Fruit fly (Drosophila melanogaster) whole organism, prepupa: ENCODE data around the gene CG13693.

Experiments used
- CG10669 ChIP-seq: fragments of 200-800 bp; sonication (Bioruptor generic); optimal IDR thresholded peaks from 3 replicates; lab custom pipeline; 2018; ENCODE audit warnings: missing biosample characterization, mild to moderate bottlenecking, missing genetic modification characterization, moderate library complexity
- CG11902 ChIP-seq: fragments of 200-800 bp; sonication (Bioruptor generic); optimal IDR thresholded peaks from 3 replicates; lab custom pipeline; 2016; ENCODE audit warnings: missing biosample characterization, missing genetic modification characterization
- CG16779 ChIP-seq: fragments of 200-800 bp; sonication (Bioruptor generic); optimal IDR thresholded peaks from 3 replicates; lab custom pipeline; 2017; ENCODE audit warnings: missing biosample characterization, mild to moderate bottlenecking, missing genetic modification characterization
- CG3032 ChIP-seq: fragments of 200-800 bp; optimal IDR thresholded peaks from 2 replicates; lab custom pipeline; 2019; ENCODE audit warnings: missing biosample characterization, mild to moderate bottlenecking, missing genetic modification characterization, moderate library complexity
- CG31627 ChIP-seq: fragments of 200-800 bp; sonication (Bioruptor generic); optimal IDR thresholded peaks from 3 replicates; lab custom pipeline; 2016; ENCODE audit warnings: missing biosample characterization, missing genetic modification characterization
- CG32006 ChIP-seq: fragments of 200-800 bp; sonication (Bioruptor generic); optimal IDR thresholded peaks from 3 replicates; lab custom pipeline; 2017; ENCODE audit warnings: missing biosample characterization, mild to moderate bottlenecking, missing genetic modification characterization
- CG34406 ChIP-seq: fragments of 200-800 bp; sonication (Bioruptor generic); optimal IDR thresholded peaks from 3 replicates; lab custom pipeline; 2016; ENCODE audit warnings: missing biosample characterization, missing genetic modification characterization
- CG3919 ChIP-seq: fragments of 200-800 bp; sonication (Bioruptor generic); optimal IDR thresholded peaks from 3 replicates; lab custom pipeline; 2016; ENCODE audit warnings: missing biosample characterization, missing genetic modification characterization
- CG6854 ChIP-seq: fragments of 200-800 bp; sonication (Bioruptor generic); optimal IDR thresholded peaks from 2 replicates; lab custom pipeline; 2017; ENCODE audit warnings: missing biosample characterization, mild to moderate bottlenecking, missing genetic modification characterization
- CG7368 ChIP-seq: fragments of 200-800 bp; sonication (Bioruptor generic); optimal IDR thresholded peaks from 3 replicates; lab custom pipeline; 2016; ENCODE audit warnings: missing biosample characterization, missing genetic modification characterization
- CG8119 ChIP-seq: fragments of 200-800 bp; sonication (Bioruptor generic); IDR thresholded peaks from 3 replicates; pipeline ENCODE4 v1.3.6; 2022; ENCODE audit warnings: missing biosample characterization, missing genetic modification characterization
- CG8632 ChIP-seq: fragments of 200-800 bp; sonication (Bioruptor generic); optimal IDR thresholded peaks from 3 replicates; lab custom pipeline; 2016; ENCODE audit warnings: missing biosample characterization, missing genetic modification characterization
- Eip75B ChIP-seq: fragments of 200-800 bp; sonication (Bioruptor generic); optimal IDR thresholded peaks from 3 replicates; lab custom pipeline; 2016; ENCODE audit warnings: missing biosample characterization, missing genetic modification characterization
- Eip78C ChIP-seq: fragments of 200-800 bp; sonication (Bioruptor generic); peaks from one replicate; lab custom pipeline; 2016; ENCODE audit warnings: missing biosample characterization, missing genetic modification characterization
- Ets21C ChIP-seq: fragments of 200-800 bp; sonication (Bioruptor generic); optimal IDR thresholded peaks from 3 replicates; lab custom pipeline; 2016; ENCODE audit warnings: missing biosample characterization, missing genetic modification characterization
- Ets96B ChIP-seq: fragments of 200-800 bp; optimal IDR thresholded peaks from 2 replicates; lab custom pipeline; 2019; ENCODE audit warnings: missing biosample characterization, mild to moderate bottlenecking, missing genetic modification characterization, moderate library complexity
- Gug ChIP-seq: fragments of 200-800 bp; sonication (Bioruptor generic); IDR thresholded peaks from 2 replicates; pipeline ENCODE4 v1.3.6; 2022; ENCODE audit warnings: missing biosample characterization, missing genetic modification characterization
- Hr4 ChIP-seq: fragments of 200-800 bp; sonication (Bioruptor generic); optimal IDR thresholded peaks from 3 replicates; lab custom pipeline; 2016; ENCODE audit warnings: missing biosample characterization, missing genetic modification characterization
- Met ChIP-seq: fragments of 200-800 bp; sonication (Bioruptor generic); optimal IDR thresholded peaks from 3 replicates; lab custom pipeline; 2016; ENCODE audit warnings: missing biosample characterization, missing genetic modification characterization
- OdsH ChIP-seq: fragments of 200-800 bp; sonication (Bioruptor generic); optimal IDR thresholded peaks from 3 replicates; lab custom pipeline; 2016; ENCODE audit warnings: missing biosample characterization, missing genetic modification characterization
- Sox102F ChIP-seq: fragments of 200-800 bp; sonication (Bioruptor generic); optimal IDR thresholded peaks from 2 replicates; lab custom pipeline; 2016; ENCODE audit warnings: missing biosample characterization, mild to moderate bottlenecking, missing genetic modification characterization
- Sox14 ChIP-seq: fragments of 200-800 bp; sonication (Bioruptor generic); optimal IDR thresholded peaks from 3 replicates; lab custom pipeline; 2016; ENCODE audit warnings: missing biosample characterization, missing genetic modification characterization
- Sox15 ChIP-seq: fragments of 200-800 bp; sonication (Bioruptor generic); optimal IDR thresholded peaks from 3 replicates; lab custom pipeline; 2016; ENCODE audit warnings: missing biosample characterization, missing genetic modification characterization
- acj6 ChIP-seq: fragments of 200-800 bp; sonication (Bioruptor generic); optimal IDR thresholded peaks from 3 replicates; lab custom pipeline; 2016; ENCODE audit warnings: missing biosample characterization, missing genetic modification characterization
- cyc ChIP-seq: fragments of 200-800 bp; sonication (Bioruptor generic); optimal IDR thresholded peaks from 3 replicates; lab custom pipeline; 2016; ENCODE audit warnings: missing biosample characterization, missing genetic modification characterization
- dac ChIP-seq: fragments of 200-800 bp; sonication (Bioruptor generic); optimal IDR thresholded peaks from 2 replicates; lab custom pipeline; 2017; ENCODE audit warnings: missing biosample characterization, mild to moderate bottlenecking, missing genetic modification characterization
- dsx ChIP-seq: fragments of 200-800 bp; optimal IDR thresholded peaks from 3 replicates; lab custom pipeline; 2019; ENCODE audit warnings: missing biosample characterization, mild to moderate bottlenecking, missing genetic modification characterization, moderate library complexity; ENCODE audit not compliant: poor library complexity, severe bottlenecking
- eg ChIP-seq: fragments of 200-800 bp; sonication (Bioruptor generic); IDR thresholded peaks from 3 replicates; pipeline ENCODE4 v1.3.6; 2022; ENCODE audit warnings: missing biosample characterization, missing genetic modification characterization
- esn ChIP-seq: fragments of 200-800 bp; sonication (Bioruptor generic); optimal IDR thresholded peaks from 2 replicates; lab custom pipeline; 2016; ENCODE audit warnings: missing biosample characterization, mild to moderate bottlenecking, missing genetic modification characterization, moderate library complexity
- fd59A ChIP-seq: fragments of 200-800 bp; sonication (Bioruptor generic); optimal IDR thresholded peaks from 2 replicates; lab custom pipeline; 2017; ENCODE audit warnings: missing biosample characterization, mild to moderate bottlenecking, missing genetic modification characterization, missing genetic modification reagents
- fd85E ChIP-seq: fragments of 200-800 bp; sonication (Bioruptor generic); optimal IDR thresholded peaks from 3 replicates; lab custom pipeline; 2016; ENCODE audit warnings: missing biosample characterization, missing genetic modification characterization
- fkh ChIP-seq: fragments of 200-800 bp; sonication (Bioruptor generic); optimal IDR thresholded peaks from 3 replicates; lab custom pipeline; 2017; ENCODE audit warnings: missing biosample characterization, mild to moderate bottlenecking, missing genetic modification characterization, moderate library complexity
- lz ChIP-seq: fragments of 200-800 bp; sonication (Bioruptor generic); optimal IDR thresholded peaks from 3 replicates; lab custom pipeline; 2016; ENCODE audit warnings: missing biosample characterization, missing genetic modification characterization
- net ChIP-seq: fragments of 200-800 bp; sonication (Bioruptor generic); optimal IDR thresholded peaks from 3 replicates; lab custom pipeline; 2016; ENCODE audit warnings: missing biosample characterization, missing genetic modification characterization
- pdm3 ChIP-seq: fragments of 200-800 bp; sonication (Bioruptor generic); optimal IDR thresholded peaks from 3 replicates; lab custom pipeline; 2016; ENCODE audit warnings: missing biosample characterization, missing genetic modification characterization
- salr ChIP-seq, 2 experiments: fragments of 200-800 bp; sonication (Bioruptor generic); optimal IDR thresholded peaks; 3 replicates each; lab custom pipeline; 2016 to 2018; ENCODE audit warnings: missing biosample characterization in 2 of 2, missing genetic modification characterization in 2 of 2, mild to moderate bottlenecking in 1 of 2
- ss ChIP-seq, 2 experiments: fragments of 200-800 bp; sonication (Bioruptor generic); optimal IDR thresholded peaks; 2 replicates in 1 of 2; 3 replicates in 1 of 2; lab custom pipeline; 2017 to 2018; ENCODE audit warnings: mild to moderate bottlenecking in 2 of 2, missing biosample characterization in 2 of 2, missing genetic modification characterization in 2 of 2, moderate library complexity in 1 of 2
- svp ChIP-seq: fragments of 200-800 bp; sonication (Bioruptor generic); peaks from one replicate; lab custom pipeline; 2016; ENCODE audit warnings: missing biosample characterization, missing genetic modification characterization
- topi ChIP-seq: fragments of 200-800 bp; sonication (Bioruptor generic); optimal IDR thresholded peaks from 3 replicates; lab custom pipeline; 2016; ENCODE audit warnings: missing biosample characterization, missing genetic modification characterization
- vri ChIP-seq: fragments of 200-800 bp; sonication (Bioruptor generic); optimal IDR thresholded peaks from 3 replicates; lab custom pipeline; 2016; ENCODE audit warnings: missing biosample characterization, mild to moderate bottlenecking, missing genetic modification characterization

Gene CG13693

dm6 chr2L:271553-271952 is 39.3 kb downstream of the CG13693 start, which contains the start of gene Dus1:
Gene Dus1, minus strand, starts transcription at chr2L:271744.
- TF ChIP-seq fd85E (GFP tag; lab: Kevin White, UChicago) (no peak), eg (GFP tag; lab: Robert Waterston, UW) (no peak), fd59A (GFP tag; lab: Kevin White, UChicago) (no peak), fkh (GFP tag; lab: Kevin White, UChicago) (no peak), Eip78C (peak; percentile 40), dsx (GFP tag; lab: Kevin White, UChicago) (no peak), Sox102F (GFP tag; lab: Kevin White, UChicago) (no peak), dac (no peak), CG3919 (no peak)

dm6 chr2L:273603-274002 is 41.3 kb downstream of the CG13693 start, which contains the start of the genes mbm and CG11555:
Gene mbm, minus strand, starts transcription at chr2L:273715.
Gene CG11555, plus strand, starts transcription at chr2L:273836.
- TF ChIP-seq CG7368 (GFP tag; lab: Kevin White, UChicago) (no peak), CG3032 (tag; lab: Kevin White, UChicago) (peak; percentile 26), esn (GFP tag; lab: Kevin White, UChicago) (peak; percentile 19), Ets96B (tag; lab: Kevin White, UChicago) (peak; percentile 39), dsx (GFP tag; lab: Kevin White, UChicago) (peak; percentile 5), CG8119 (GFP tag; lab: Robert Waterston, UW) (no peak), net (GFP tag; lab: Kevin White, UChicago) (no peak), eg (GFP tag; lab: Robert Waterston, UW) (no peak)
- TF ChIP-seq, all 60 proteins: peak for 4

- peak; percentile 95 for TF ChIP-seq fkh (GFP tag; lab: Kevin White, UChicago)
- no peak for TF ChIP-seq CG3032 (tag; lab: Kevin White, UChicago)
- no peak for TF ChIP-seq eg (GFP tag; lab: Robert Waterston, UW)
- peak; percentile 47 for TF ChIP-seq CG31627 (GFP tag; lab: Kevin White, UChicago)
- TF ChIP-seq esn (GFP tag; lab: Kevin White, UChicago) = peak; percentile 35
- no peak for TF ChIP-seq CG11902 (GFP tag; lab: Kevin White, UChicago)
- no peak for TF ChIP-seq fd59A (GFP tag; lab: Kevin White, UChicago)
- TF ChIP-seq Hr4 = no peak
- TF ChIP-seq pdm3 (GFP tag; lab: Kevin White, UChicago) = no peak
- TF ChIP-seq dac = no peak
- peak; percentile 10 for TF ChIP-seq lz (GFP tag; lab: Kevin White, UChicago)
- TF ChIP-seq CG6854 = no peak
- TF ChIP-seq Met (GFP tag; lab: Kevin White, UChicago) = no peak
- TF ChIP-seq cyc (GFP tag; lab: Kevin White, UChicago) = peak; percentile 22
- TF ChIP-seq Sox14 (GFP tag; lab: Kevin White, UChicago) = no peak
- no peak for TF ChIP-seq Sox15 (GFP tag; lab: Kevin White, UChicago)
- no peak for TF ChIP-seq CG34406 (GFP tag; lab: Kevin White, UChicago)
- no peak for TF ChIP-seq Gug
- no peak for TF ChIP-seq Ets21C
Measured at dm6 chr2L:277122-277671, 44.9 kb downstream of the CG13693 start, which contains the start of gene smo. Gene smo, plus strand, starts transcription at chr2L:277582.

dm6 chr2L:278134-278533 is 45.8 kb downstream of the CG13693 start, which contains the start of gene CG17078:
Gene CG17078, minus strand, starts transcription at chr2L:278234.
- no peak for TF ChIP-seq vri
- no peak for TF ChIP-seq svp
- TF ChIP-seq dac = no peak
- TF ChIP-seq ss (GFP tag; optimal IDR thresholded peaks at IDR 0.05; lab: Kevin White, UChicago) = no peak
- no peak for TF ChIP-seq Sox14 (GFP tag; lab: Kevin White, UChicago)
- TF ChIP-seq acj6 (GFP tag; lab: Kevin White, UChicago) = no peak
- TF ChIP-seq fd59A (GFP tag; lab: Kevin White, UChicago) = no peak
- no peak for TF ChIP-seq Eip75B (GFP tag; lab: Kevin White, UChicago)
- TF ChIP-seq Ets96B (tag; lab: Kevin White, UChicago) = no peak
- TF ChIP-seq Gug = no peak
- no peak for TF ChIP-seq OdsH (GFP tag; lab: Kevin White, UChicago)
- TF ChIP-seq topi (GFP tag; lab: Kevin White, UChicago) = no peak
- no peak for TF ChIP-seq esn (GFP tag; lab: Kevin White, UChicago)
- no peak for TF ChIP-seq CG11902 (GFP tag; lab: Kevin White, UChicago)
- no peak for TF ChIP-seq salr (GFP tag; optimal IDR thresholded peaks at IDR 0.05; lab: Kevin White, UChicago)
- no peak for TF ChIP-seq Eip78C
- no peak for TF ChIP-seq CG16779 (tag; lab: Kevin White, UChicago)
- no peak for TF ChIP-seq CG8632 (GFP tag; lab: Kevin White, UChicago)
- no peak for TF ChIP-seq CG10669
- TF ChIP-seq CG32006 (GFP tag; lab: Kevin White, UChicago) = no peak
